Worm (Caenorhabditis elegans): ENCODE measurements around the gene ZC196.8.

DNA sequence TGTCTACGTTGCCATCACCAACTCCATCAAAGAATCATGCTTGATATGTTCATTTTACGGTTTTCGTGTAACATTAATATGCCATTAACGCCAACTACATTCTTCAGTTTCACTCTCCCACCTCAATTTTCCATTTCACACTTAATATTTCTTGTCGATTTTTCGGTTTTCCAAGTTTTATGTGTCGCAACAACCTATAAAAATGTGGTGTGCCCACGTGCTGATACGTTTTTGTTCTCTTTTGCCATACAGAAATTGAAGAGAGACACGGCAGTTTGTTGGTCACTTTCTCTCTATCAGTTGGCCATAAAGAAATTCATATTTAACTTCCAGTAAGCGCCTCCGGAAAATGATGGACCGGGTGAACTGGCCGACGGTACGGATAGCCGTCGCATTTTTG lies 39.3 kb downstream of the ZC196.8 start, which contains the start of gene cln-3.3:
- TF ChIP-seq flt-1 (GFP tag; IDR thresholded peaks at IDR 0.05) (no peak), med-1 (GFP tag; optimal IDR thresholded peaks at IDR 0.05; ENCODE audit: insufficient read depth) (no peak), ref-1 (GFP tag; conservative IDR thresholded peaks at IDR 0.05) (no peak), klf-2 (GFP tag; conservative IDR thresholded peaks at IDR 0.05) (no peak), ztf-29 (GFP tag; IDR thresholded peaks at IDR 0.05) (no peak), tab-1 (GFP tag; IDR thresholded peaks at IDR 0.05) (no peak)

Measured in whole organism, midembryonic.